Worm (Caenorhabditis elegans) whole organism, mixed stage, embryonic: ENCODE results near the gene lsm-5.

ENCODE experiments used
- bed-3 ChIP-seq: fragments of 200-800 bp; sonication (Bioruptor generic); optimal IDR thresholded peaks from 3 replicates; lab custom pipeline; 2018; ENCODE audit warnings: mild to moderate bottlenecking, missing genetic modification characterization, moderate library complexity, missing compliant biosample characterization
- blmp-1 ChIP-seq: fragments of 150-350 bp; optimal IDR thresholded peaks from 2 replicates; lab custom pipeline; 2014; ENCODE audit warnings: missing biosample characterization, missing genetic modification characterization
- ceh-39 ChIP-seq: fragments of 150-350 bp; optimal IDR thresholded peaks from 2 replicates; lab custom pipeline; 2014; ENCODE audit warnings: missing biosample characterization, missing genetic modification characterization
- cnd-1 ChIP-seq: fragments of 200-800 bp; sonication (Bioruptor generic); optimal IDR thresholded peaks from 2 replicates; lab custom pipeline; 2018; ENCODE audit warnings: mild to moderate bottlenecking, missing genetic modification characterization, missing compliant biosample characterization
- drap-1 ChIP-seq: fragments of 200-800 bp; sonication (Bioruptor generic); optimal IDR thresholded peaks from 3 replicates; lab custom pipeline; 2018; ENCODE audit warnings: mild to moderate bottlenecking, missing genetic modification characterization, missing compliant biosample characterization
- elt-3 ChIP-seq: fragments of 150-350 bp; optimal IDR thresholded peaks from 2 replicates; lab custom pipeline; 2014; ENCODE audit warnings: missing biosample characterization, missing genetic modification characterization
- ham-2 ChIP-seq: fragments of 200-800 bp; sonication (Bioruptor generic); optimal IDR thresholded peaks from 2 replicates; lab custom pipeline; 2018; ENCODE audit warnings: mild to moderate bottlenecking, missing genetic modification characterization, missing compliant biosample characterization
- hlh-1 ChIP-seq: fragments of 150-350 bp; optimal IDR thresholded peaks from 2 replicates; lab custom pipeline; 2014; ENCODE audit warnings: missing biosample characterization, missing genetic modification reagents, missing genetic modification characterization
- lin-13 ChIP-seq: fragments of 150-350 bp; optimal IDR thresholded peaks from 2 replicates; lab custom pipeline; 2014; ENCODE audit warnings: missing biosample characterization, missing genetic modification characterization
- lin-32 ChIP-seq: fragments of 200-800 bp; sonication (Bioruptor generic); optimal IDR thresholded peaks from 2 replicates; lab custom pipeline; 2018; ENCODE audit warnings: mild to moderate bottlenecking, missing genetic modification characterization, missing compliant biosample characterization
- lsy-2 ChIP-seq: fragments of 150-350 bp; optimal IDR thresholded peaks from 2 replicates; lab custom pipeline; 2014; ENCODE audit warnings: missing biosample characterization, missing genetic modification characterization
- mab-5 ChIP-seq: fragments of 150-350 bp; optimal IDR thresholded peaks from 2 replicates; lab custom pipeline; 2014; ENCODE audit warnings: missing biosample characterization, missing genetic modification characterization
- mls-2 ChIP-seq: sonication (generic microtip); optimal IDR thresholded peaks from 2 replicates; lab custom pipeline; 2016; ENCODE audit warnings: mild to moderate bottlenecking, missing genetic modification characterization, moderate library complexity, missing compliant biosample characterization
- nhr-12 ChIP-seq: fragments of 150-350 bp; optimal IDR thresholded peaks from 2 replicates; lab custom pipeline; 2014; ENCODE audit warnings: missing biosample characterization, missing genetic modification characterization
- nhr-237 ChIP-seq: fragments of 150-350 bp; optimal IDR thresholded peaks from 2 replicates; lab custom pipeline; 2014; ENCODE audit warnings: missing biosample characterization, missing genetic modification characterization
- nhr-28 ChIP-seq: fragments of 150-350 bp; optimal IDR thresholded peaks from 2 replicates; lab custom pipeline; 2014; ENCODE audit warnings: missing biosample characterization, missing genetic modification characterization
- pha-4 ChIP-seq: fragments of 150-350 bp; optimal IDR thresholded peaks from 2 replicates; lab custom pipeline; 2018; ENCODE audit warnings: missing biosample characterization, missing genetic modification reagents, missing genetic modification characterization
- snpc-4 ChIP-seq: fragments of 150-350 bp; optimal IDR thresholded peaks from 2 replicates; lab custom pipeline; 2014; ENCODE audit warnings: missing biosample characterization, missing genetic modification characterization
- unc-120 ChIP-seq: sonication (generic microtip); optimal IDR thresholded peaks from 2 replicates; lab custom pipeline; 2017; ENCODE audit warnings: missing genetic modification characterization, missing compliant biosample characterization; ENCODE audit not compliant: poor library complexity, severe bottlenecking
- unc-62 ChIP-seq: fragments of 150-350 bp; optimal IDR thresholded peaks from 2 replicates; lab custom pipeline; 2014; ENCODE audit warnings: missing biosample characterization, missing genetic modification reagents, missing genetic modification characterization
- zip-8 ChIP-seq: fragments of 150-350 bp; optimal IDR thresholded peaks from 2 replicates; lab custom pipeline; 2014; ENCODE audit warnings: missing biosample characterization, missing genetic modification characterization

The lsm-5 gene

DNA sequence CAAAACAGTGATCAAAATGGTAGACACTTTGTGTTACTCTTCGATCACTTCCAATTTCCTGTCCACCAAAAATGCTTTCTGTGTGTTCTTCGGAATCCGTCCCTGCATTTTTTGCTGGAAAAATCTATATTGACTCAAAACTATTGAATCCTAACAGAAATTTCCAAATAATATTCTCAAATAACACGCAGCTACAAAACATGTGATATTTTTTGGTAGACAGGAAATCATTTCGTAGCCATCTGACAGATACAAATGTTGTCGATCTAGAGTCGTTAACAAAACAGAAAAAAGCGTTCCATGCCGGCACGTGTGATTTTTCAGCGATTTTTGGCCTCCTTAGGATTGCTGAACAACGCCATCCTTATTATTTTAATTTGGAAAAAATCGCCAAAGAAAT lies 42.7 kb downstream of the lsm-5 start, which contains the start of gene str-263:
Gene str-263, plus strand, starts transcription at position 301 of the 400 bp plus-strand sequence.
- TF ChIP-seq bed-3 (GFP tag; lab: Kevin White, UChicago) (no peak), pha-4 (tag; lab: Kevin White, UChicago) (no peak), lin-32 (GFP tag; lab: Kevin White, UChicago) (no peak), nhr-237 (tag; lab: Kevin White, UChicago) (no peak), blmp-1 (tag; lab: Kevin White, UChicago) (no peak), zip-8 (tag; lab: Kevin White, UChicago) (no peak), unc-62 (GFP tag; lab: Kevin White, UChicago) (no peak), cnd-1 (tag; lab: Kevin White, UChicago) (no peak), lsy-2 (tag; lab: Kevin White, UChicago) (no peak), mab-5 (no peak), drap-1 (GFP tag; lab: Kevin White, UChicago) (no peak), elt-3 (no peak), ceh-39 (tag; lab: Kevin White, UChicago) (no peak), unc-120 (tag; lab: Kevin White, UChicago) (no peak), snpc-4 (no peak), lin-13 (tag; lab: Kevin White, UChicago) (no peak), nhr-28 (tag; lab: Kevin White, UChicago) (no peak)

DNA sequence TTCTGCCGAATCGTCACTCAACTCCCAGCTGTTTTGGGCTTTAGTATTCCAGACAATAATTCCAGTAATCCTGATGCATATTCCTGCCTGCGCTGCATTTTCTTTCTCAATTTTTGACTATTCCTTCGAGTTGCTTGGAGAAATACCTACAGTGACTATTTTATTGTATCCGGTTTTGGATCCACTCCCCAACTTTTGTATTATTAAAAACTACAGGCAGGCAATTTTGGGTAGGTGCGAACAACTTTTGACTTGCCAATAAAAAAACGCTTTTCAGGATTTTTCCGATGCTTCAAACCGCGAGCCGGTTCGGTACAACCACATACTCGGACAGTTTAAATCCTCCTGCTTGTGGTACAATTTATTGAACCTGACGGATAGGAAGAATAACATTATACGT lies 44.4 kb downstream of the lsm-5 start:
- TF ChIP-seq bed-3 (GFP tag; lab: Kevin White, UChicago), result no peak
- no peak for TF ChIP-seq mls-2 (tag; lab: Kevin White, UChicago)
- no peak for TF ChIP-seq ham-2 (GFP tag; lab: Kevin White, UChicago)
- no peak for TF ChIP-seq nhr-12 (tag; lab: Kevin White, UChicago)
- no peak for TF ChIP-seq mab-5
- no peak for TF ChIP-seq hlh-1
- TF ChIP-seq, all 35 proteins: peak for 0
